Worm (Caenorhabditis elegans) whole organism, late embryonic: ENCODE results near the gene F22H10.2.

Source experiments
- C08G9.2 ChIP-seq: sonication (generic microtip); optimal IDR thresholded peaks from 2 replicates; lab custom pipeline; 2016; ENCODE audit warnings: mild to moderate bottlenecking, missing genetic modification characterization, moderate library complexity, missing compliant biosample characterization
- C38D4.7 ChIP-seq: fragments of 200-800 bp; sonication (Bioruptor generic); optimal IDR thresholded peaks from 2 replicates; lab custom pipeline; 2018; ENCODE audit warnings: mild to moderate bottlenecking, missing genetic modification characterization, moderate library complexity, missing compliant biosample characterization
- K02D7.2 ChIP-seq: sonication (generic microtip); optimal IDR thresholded peaks from 2 replicates; lab custom pipeline; 2017; ENCODE audit warnings: mild to moderate bottlenecking, missing genetic modification characterization, missing compliant biosample characterization
- Y22D7AL.16 ChIP-seq: sonication (generic microtip); optimal IDR thresholded peaks from 2 replicates; lab custom pipeline; 2016; ENCODE audit warnings: missing genetic modification characterization, missing compliant biosample characterization
- ahr-1 ChIP-seq: sonication (generic microtip); optimal IDR thresholded peaks from 2 replicates; lab custom pipeline; 2016; ENCODE audit warnings: missing genetic modification characterization, missing compliant biosample characterization
- ceh-14 ChIP-seq: sonication (generic microtip); optimal IDR thresholded peaks from 2 replicates; lab custom pipeline; 2016; ENCODE audit warnings: missing genotype, missing genetic modification characterization, missing compliant biosample characterization
- ceh-18 ChIP-seq: sonication (generic microtip); optimal IDR thresholded peaks from 2 replicates; lab custom pipeline; 2016; ENCODE audit warnings: missing genetic modification characterization, missing compliant biosample characterization
- ceh-2 ChIP-seq: sonication (generic microtip); optimal IDR thresholded peaks from 2 replicates; lab custom pipeline; 2016; ENCODE audit warnings: missing genotype, missing genetic modification characterization, missing compliant biosample characterization
- ceh-22 ChIP-seq: sonication (generic microtip); optimal IDR thresholded peaks from 2 replicates; lab custom pipeline; 2017; ENCODE audit warnings: missing biosample characterization, missing genetic modification characterization
- ceh-30 ChIP-seq: fragments of 150-350 bp; optimal IDR thresholded peaks from 2 replicates; lab custom pipeline; 2014; ENCODE audit warnings: missing biosample characterization, missing genetic modification characterization
- ceh-31 ChIP-seq: sonication (generic microtip); optimal IDR thresholded peaks from 2 replicates; lab custom pipeline; 2016; ENCODE audit warnings: missing genetic modification characterization, missing compliant biosample characterization
- ceh-34 ChIP-seq: sonication (generic microtip); optimal IDR thresholded peaks from 2 replicates; lab custom pipeline; 2016; ENCODE audit warnings: mild to moderate bottlenecking, missing genetic modification characterization, missing compliant biosample characterization
- ceh-48 ChIP-seq: sonication (generic microtip); optimal IDR thresholded peaks from 2 replicates; lab custom pipeline; 2016; ENCODE audit warnings: missing genetic modification characterization, inconsistent platforms, missing compliant biosample characterization
- ceh-6 ChIP-seq: fragments of 200-800 bp; sonication (Bioruptor generic); optimal IDR thresholded peaks from 2 replicates; lab custom pipeline; 2018; ENCODE audit warnings: mild to moderate bottlenecking, missing genetic modification characterization, missing compliant biosample characterization
- ceh-9 ChIP-seq: sonication (generic microtip); optimal IDR thresholded peaks from 2 replicates; lab custom pipeline; 2016; ENCODE audit warnings: mild to moderate bottlenecking, missing genetic modification characterization, inconsistent platforms, missing compliant biosample characterization
- che-1 ChIP-seq: sonication (generic microtip); optimal IDR thresholded peaks from 2 replicates; lab custom pipeline; 2016; ENCODE audit warnings: mild to moderate bottlenecking, missing genetic modification characterization, missing compliant biosample characterization
- dmd-4 ChIP-seq: sonication (generic microtip); optimal IDR thresholded peaks from 2 replicates; lab custom pipeline; 2016; ENCODE audit warnings: borderline replicate concordance, missing genetic modification characterization, missing compliant biosample characterization
- elt-2 ChIP-seq: sonication (generic microtip); optimal IDR thresholded peaks from 2 replicates; lab custom pipeline; 2016; ENCODE audit warnings: missing genetic modification reagents, missing genetic modification characterization, missing compliant biosample characterization
- ets-4 ChIP-seq: sonication (generic microtip); optimal IDR thresholded peaks from 2 replicates; lab custom pipeline; 2016; ENCODE audit warnings: missing genetic modification characterization, missing compliant biosample characterization
- eyg-1 ChIP-seq: sonication (generic microtip); optimal IDR thresholded peaks from 2 replicates; lab custom pipeline; 2016; ENCODE audit warnings: missing genotype, missing genetic modification characterization, missing compliant biosample characterization
- gmeb-2 ChIP-seq: sonication (generic microtip); optimal IDR thresholded peaks from 2 replicates; lab custom pipeline; 2016; ENCODE audit warnings: missing genetic modification characterization, inconsistent platforms, missing compliant biosample characterization
- hlh-30 ChIP-seq: sonication (generic microtip); optimal IDR thresholded peaks from 2 replicates; lab custom pipeline; 2017; ENCODE audit warnings: antibody characterized with exemption, missing genetic modification characterization, missing compliant biosample characterization; ENCODE audit not compliant: insufficient read depth
- hlh-8 ChIP-seq: sonication (generic microtip); optimal IDR thresholded peaks from 2 replicates; lab custom pipeline; 2016; ENCODE audit warnings: missing genotype, missing genetic modification characterization, missing compliant biosample characterization
- lim-6 ChIP-seq: sonication (generic microtip); optimal IDR thresholded peaks from 2 replicates; lab custom pipeline; 2016; ENCODE audit warnings: missing genetic modification characterization, missing compliant biosample characterization
- lin-11 ChIP-seq: fragments of 200-800 bp; sonication (Bioruptor generic); optimal IDR thresholded peaks from 2 replicates; lab custom pipeline; 2018; ENCODE audit warnings: mild to moderate bottlenecking, missing genetic modification characterization, missing compliant biosample characterization
- mec-3 ChIP-seq: sonication (generic microtip); optimal IDR thresholded peaks from 2 replicates; lab custom pipeline; 2016; ENCODE audit warnings: borderline replicate concordance, missing genetic modification characterization, missing compliant biosample characterization
- nfya-1 ChIP-seq: sonication (generic microtip); optimal IDR thresholded peaks from 2 replicates; lab custom pipeline; 2017; ENCODE audit warnings: missing genetic modification characterization, mild to moderate bottlenecking, missing compliant biosample characterization, antibody characterized with exemption, moderate library complexity
- nhr-11 ChIP-seq: fragments of 150-350 bp; optimal IDR thresholded peaks from 2 replicates; lab custom pipeline; 2014; ENCODE audit warnings: missing biosample characterization, missing genetic modification characterization
- nhr-232 ChIP-seq: sonication (generic microtip); optimal IDR thresholded peaks from 2 replicates; lab custom pipeline; 2016; ENCODE audit warnings: missing genetic modification characterization, missing compliant biosample characterization
- odd-2 ChIP-seq: sonication (generic microtip); optimal IDR thresholded peaks from 2 replicates; lab custom pipeline; 2017; ENCODE audit warnings: antibody characterized with exemption, mild to moderate bottlenecking, missing genetic modification characterization, missing compliant biosample characterization
- pag-3 ChIP-seq: sonication (generic microtip); optimal IDR thresholded peaks from 2 replicates; lab custom pipeline; 2016; ENCODE audit warnings: missing compliant biosample characterization, missing genetic modification characterization, borderline replicate concordance
- pat-9 ChIP-seq: fragments of 200-800 bp; sonication (Bioruptor generic); optimal IDR thresholded peaks from 2 replicates; lab custom pipeline; 2018; ENCODE audit warnings: mild to moderate bottlenecking, missing genetic modification characterization, moderate library complexity, missing compliant biosample characterization
- pax-1 ChIP-seq: fragments of 150-350 bp; optimal IDR thresholded peaks from 2 replicates; lab custom pipeline; 2014; ENCODE audit warnings: missing biosample characterization, missing genetic modification characterization
- pha-2 ChIP-seq: sonication (generic microtip); optimal IDR thresholded peaks from 2 replicates; lab custom pipeline; 2017; ENCODE audit warnings: mild to moderate bottlenecking, missing genetic modification characterization, missing compliant biosample characterization
- pha-4 ChIP-seq: fragments of 150-350 bp; optimal IDR thresholded peaks from 2 replicates; lab custom pipeline; 2018; ENCODE audit warnings: missing biosample characterization, missing genetic modification reagents, missing genetic modification characterization
- pqm-1 ChIP-seq: sonication (generic microtip); optimal IDR thresholded peaks from 2 replicates; lab custom pipeline; 2016; ENCODE audit warnings: missing genetic modification characterization, missing compliant biosample characterization
- pros-1 ChIP-seq: fragments of 150-350 bp; optimal IDR thresholded peaks from 2 replicates; lab custom pipeline; 2014; ENCODE audit warnings: missing biosample characterization, missing genetic modification reagents, missing genetic modification characterization
- ref-2 ChIP-seq: sonication (generic microtip); optimal IDR thresholded peaks from 2 replicates; lab custom pipeline; 2016; ENCODE audit warnings: missing genetic modification characterization, missing compliant biosample characterization
- rnt-1 ChIP-seq: sonication (generic microtip); optimal IDR thresholded peaks from 2 replicates; lab custom pipeline; 2016; ENCODE audit warnings: missing genetic modification characterization, missing compliant biosample characterization
- sdc-2 ChIP-seq: sonication (generic microtip); optimal IDR thresholded peaks from 2 replicates; lab custom pipeline; 2016; ENCODE audit warnings: missing genotype, missing genetic modification characterization, missing compliant biosample characterization
- sox-2 ChIP-seq: fragments of 200-800 bp; sonication (Bioruptor generic); IDR thresholded peaks from 2 replicates; pipeline ENCODE4 v1.3.6; 2022; ENCODE audit warnings: missing genetic modification reagents, missing genetic modification characterization, missing compliant biosample characterization
- syd-9 ChIP-seq: sonication (generic microtip); optimal IDR thresholded peaks from 2 replicates; lab custom pipeline; 2016; ENCODE audit warnings: mild to moderate bottlenecking, missing genetic modification characterization, moderate library complexity, missing compliant biosample characterization
- tbx-2 ChIP-seq: sonication (generic microtip); optimal IDR thresholded peaks from 2 replicates; lab custom pipeline; 2016; ENCODE audit warnings: missing genetic modification characterization, missing compliant biosample characterization
- ttx-3 ChIP-seq: sonication (generic microtip); optimal IDR thresholded peaks from 2 replicates; lab custom pipeline; 2016; ENCODE audit warnings: missing genetic modification reagents, missing genetic modification characterization, missing compliant biosample characterization
- unc-3 ChIP-seq, 2 experiments: fragments of 200-800 bp in 1 of 2; sonication (Bioruptor generic) in 1 of 2; sonication (generic microtip) in 1 of 2; conservative IDR thresholded peaks in 1 of 2; optimal IDR thresholded peaks in 1 of 2; 2 replicates each; pipeline versions ENCODE4 v1.3.6 to Lab custom; 2016 to 2022; ENCODE audit warnings: missing compliant biosample characterization in 2 of 2, missing genetic modification characterization in 2 of 2, missing genetic modification reagents in 1 of 2
- unc-55 ChIP-seq: sonication (generic microtip); optimal IDR thresholded peaks from 2 replicates; lab custom pipeline; 2017; ENCODE audit warnings: missing biosample characterization, missing genetic modification reagents, missing genetic modification characterization
- zip-5 ChIP-seq: sonication (generic microtip); optimal IDR thresholded peaks from 2 replicates; lab custom pipeline; 2016; ENCODE audit warnings: missing genetic modification characterization, missing compliant biosample characterization

The F22H10.2 gene

ce11 chrX:16726879-16727278, 47.5 kb downstream of the F22H10.2 start (continued):
- peak; percentile 90 for TF ChIP-seq sdc-2 (tag; lab: Kevin White, UChicago)
- peak; percentile 37 for TF ChIP-seq ceh-48 (tag; lab: Kevin White, UChicago)
- no peak for TF ChIP-seq nhr-11 (tag; lab: Kevin White, UChicago)
- no peak for TF ChIP-seq zip-5
- peak; percentile 29; the same call in 1 of the 2 replicates for TF ChIP-seq unc-3 (GFP tag; conservative IDR thresholded peaks at IDR 0.05; lab: Robert Waterston, UW)
- no peak for TF ChIP-seq unc-3 (tag; optimal IDR thresholded peaks at IDR 0.05; lab: Kevin White, UChicago)
- TF ChIP-seq elt-2 (tag; lab: Kevin White, UChicago) = peak; percentile 71
- TF ChIP-seq ref-2 (tag; lab: Kevin White, UChicago) = peak; percentile 87
- TF ChIP-seq ceh-2 (tag; lab: Kevin White, UChicago) = peak; percentile 67
- TF ChIP-seq ets-4 (tag; lab: Kevin White, UChicago) = peak; percentile 60
- TF ChIP-seq odd-2 (tag; lab: Kevin White, UChicago) = no peak
- TF ChIP-seq C08G9.2 (tag; lab: Kevin White, UChicago) = peak; percentile 72
- TF ChIP-seq pax-1 (tag; lab: Kevin White, UChicago) = peak; percentile 1
- no peak for TF ChIP-seq che-1 (tag; lab: Kevin White, UChicago)
- TF ChIP-seq pha-4 (tag; lab: Kevin White, UChicago) = no peak
- TF ChIP-seq ceh-30 (tag; lab: Kevin White, UChicago) = no peak
- TF ChIP-seq ceh-6 (GFP tag; lab: Kevin White, UChicago) = peak; percentile 41
- TF ChIP-seq pag-3 (tag; lab: Kevin White, UChicago) = no peak
- peak; percentile 83 for TF ChIP-seq pros-1
- peak; percentile 1 for TF ChIP-seq pqm-1 (tag; lab: Kevin White, UChicago)
- no peak for TF ChIP-seq Y22D7AL.16 (tag; lab: Kevin White, UChicago)
- TF ChIP-seq ceh-34 (tag; lab: Kevin White, UChicago) = peak; percentile 89
- TF ChIP-seq ceh-9 (tag; lab: Kevin White, UChicago) = no peak
- peak; percentile 83 for TF ChIP-seq hlh-30
- peak; percentile 28 for TF ChIP-seq lin-11
- peak; percentile 23 for TF ChIP-seq hlh-8 (tag; lab: Kevin White, UChicago)
- TF ChIP-seq K02D7.2 (tag; lab: Kevin White, UChicago) = no peak
- peak; percentile 9 for TF ChIP-seq lim-6
- peak; percentile 55 for TF ChIP-seq eyg-1 (tag; lab: Kevin White, UChicago)
- peak; percentile 55 for TF ChIP-seq ceh-22 (tag; lab: Kevin White, UChicago)
- peak; percentile 91 for TF ChIP-seq ceh-18
- peak; percentile 81 for TF ChIP-seq rnt-1 (tag; lab: Kevin White, UChicago)
- no peak for TF ChIP-seq mec-3
- TF ChIP-seq dmd-4 = peak; percentile 60
- peak; percentile 90 for TF ChIP-seq tbx-2 (tag; lab: Kevin White, UChicago)
- peak; percentile 91 for TF ChIP-seq ceh-31 (tag; lab: Kevin White, UChicago)
- TF ChIP-seq sox-2 (GFP tag; lab: Robert Waterston, UW) = no peak
- no peak for TF ChIP-seq C38D4.7
- TF ChIP-seq pha-2 = peak; percentile 48
- TF ChIP-seq pat-9 (tag; lab: Kevin White, UChicago) = no peak
- TF ChIP-seq unc-55 = peak; percentile 69
- no peak for TF ChIP-seq ahr-1
- TF ChIP-seq syd-9 = peak; percentile 69
- TF ChIP-seq nfya-1 = peak; percentile 90
- no peak for TF ChIP-seq nhr-232
- TF ChIP-seq gmeb-2 = peak; percentile 6
- TF ChIP-seq ttx-3 (tag; lab: Kevin White, UChicago) = no peak
- TF ChIP-seq ceh-14 (tag; lab: Kevin White, UChicago) = peak; percentile 91
